Worm (Caenorhabditis elegans) whole organism, L1 larva: ENCODE data around the gene srj-5.

Experiments used
- C16A3.4 ChIP-seq: fragments of 150-350 bp; optimal IDR thresholded peaks from 2 replicates; lab custom pipeline; 2014; ENCODE audit warnings: missing biosample characterization, missing genetic modification characterization
- blmp-1 ChIP-seq: fragments of 150-350 bp; optimal IDR thresholded peaks from 2 replicates; lab custom pipeline; 2014; ENCODE audit warnings: missing biosample characterization, missing genetic modification characterization
- ceh-63 ChIP-seq: fragments of 200-800 bp; sonication (Bioruptor generic); optimal IDR thresholded peaks from 2 replicates; lab custom pipeline; 2018; ENCODE audit warnings: mild to moderate bottlenecking, missing genetic modification characterization, missing compliant biosample characterization
- ceh-82 ChIP-seq, 3 experiments: fragments of 150-350 bp in 1 of 3; sonication (generic microtip) in 2 of 3; optimal IDR thresholded peaks; 2 replicates each; lab custom pipeline; 2014 to 2017; ENCODE audit warnings: missing biosample characterization in 3 of 3, missing genetic modification characterization in 3 of 3
- ceh-88 ChIP-seq: fragments of 200-800 bp; sonication (Bioruptor generic); IDR thresholded peaks from 2 replicates; pipeline ENCODE4 v1.3.6; 2022; ENCODE audit warnings: missing genetic modification characterization, missing compliant biosample characterization
- ces-1 ChIP-seq: fragments of 150-350 bp; optimal IDR thresholded peaks from 2 replicates; lab custom pipeline; 2014; ENCODE audit warnings: missing biosample characterization, missing genetic modification reagents, missing genetic modification characterization
- dsc-1 ChIP-seq: sonication (generic microtip); optimal IDR thresholded peaks from 2 replicates; lab custom pipeline; 2016; ENCODE audit warnings: mild to moderate bottlenecking, missing genetic modification characterization, missing compliant biosample characterization
- efl-1 ChIP-seq, 4 experiments: fragments of 150-350 bp; optimal IDR thresholded peaks in 3 of 4; peaks in 1 of 4; 1 replicate in 1 of 4; 2 replicates in 3 of 4; lab custom pipeline; 2014; ENCODE audit warnings: missing biosample characterization in 2 of 4, missing genetic modification characterization in 2 of 4, missing genetic modification reagents in 2 of 4
- egl-13 ChIP-seq: sonication (generic microtip); optimal IDR thresholded peaks from 2 replicates; lab custom pipeline; 2016; ENCODE audit warnings: missing genotype, missing genetic modification reagents, missing genetic modification characterization, missing compliant biosample characterization
- elt-2 ChIP-seq: sonication (generic microtip); optimal IDR thresholded peaks from 2 replicates; lab custom pipeline; 2016; ENCODE audit warnings: missing genetic modification characterization, mild to moderate bottlenecking, inconsistent platforms, missing compliant biosample characterization, missing genetic modification reagents
- elt-3 ChIP-seq, 6 experiments: fragments of 150-350 bp in 1 of 6; sonication (generic microtip); optimal IDR thresholded peaks; 2 replicates each; lab custom pipeline; 2017 to 2018; ENCODE audit warnings: missing biosample characterization in 6 of 6, missing genetic modification characterization in 6 of 6, inconsistent platforms in 1 of 6
- fkh-10 ChIP-seq: sonication (generic microtip); optimal IDR thresholded peaks from 2 replicates; lab custom pipeline; 2017; ENCODE audit warnings: missing biosample characterization, missing genetic modification reagents, missing genetic modification characterization
- fkh-8 ChIP-seq: sonication (generic microtip); optimal IDR thresholded peaks from 2 replicates; lab custom pipeline; 2016; ENCODE audit warnings: mild to moderate bottlenecking, missing genetic modification characterization, missing compliant biosample characterization
- hlh-4 ChIP-seq: sonication (generic microtip); optimal IDR thresholded peaks from 2 replicates; lab custom pipeline; 2016; ENCODE audit warnings: mild to moderate bottlenecking, missing genetic modification characterization, missing compliant biosample characterization
- lin-14 ChIP-seq: fragments of 200-800 bp; sonication (Bioruptor generic); optimal IDR thresholded peaks from 2 replicates; lab custom pipeline; 2018; ENCODE audit warnings: mild to moderate bottlenecking, missing genetic modification characterization, moderate library complexity, missing compliant biosample characterization
- lin-15B ChIP-seq: fragments of 150-350 bp; sonication (generic microtip); optimal IDR thresholded peaks from 3 replicates; lab custom pipeline; 2014; ENCODE audit warnings: missing biosample characterization, missing genetic modification characterization
- lin-35 ChIP-seq, 2 experiments: fragments of 150-350 bp; optimal IDR thresholded peaks; 2 replicates each; lab custom pipeline; 2014; ENCODE audit warnings: missing biosample characterization in 2 of 2, missing genetic modification characterization in 2 of 2, missing genetic modification reagents in 2 of 2
- lin-39 ChIP-seq: fragments of 150-350 bp; optimal IDR thresholded peaks from 2 replicates; lab custom pipeline; 2014; ENCODE audit warnings: missing biosample characterization, missing genetic modification reagents, missing genetic modification characterization
- lsy-2 ChIP-seq, 2 experiments: fragments of 150-350 bp; optimal IDR thresholded peaks; 2 replicates each; lab custom pipeline; 2014; ENCODE audit warnings: missing biosample characterization in 2 of 2, missing genetic modification characterization in 2 of 2
- mab-9 ChIP-seq: fragments of 200-800 bp; sonication (Bioruptor generic); IDR thresholded peaks from 2 replicates; pipeline ENCODE4 v1.3.6; 2022; ENCODE audit warnings: missing genetic modification reagents, missing genetic modification characterization, missing compliant biosample characterization
- mdl-1 ChIP-seq, 2 experiments: fragments of 150-350 bp; optimal IDR thresholded peaks; 2 replicates each; lab custom pipeline; 2014 to 2017; ENCODE audit warnings: missing biosample characterization in 2 of 2, missing genetic modification characterization in 2 of 2, inconsistent platforms in 1 of 2
- mep-1 ChIP-seq: fragments of 150-350 bp; optimal IDR thresholded peaks from 2 replicates; lab custom pipeline; 2014; ENCODE audit warnings: missing biosample characterization, missing genetic modification characterization
- nhr-11 ChIP-seq: fragments of 150-350 bp; optimal IDR thresholded peaks from 2 replicates; lab custom pipeline; 2014; ENCODE audit warnings: missing biosample characterization, missing genetic modification characterization
- nhr-20 ChIP-seq: sonication (generic microtip); optimal IDR thresholded peaks from 2 replicates; lab custom pipeline; 2016; ENCODE audit warnings: mild to moderate bottlenecking, missing genetic modification characterization, missing compliant biosample characterization
- nhr-237 ChIP-seq: fragments of 150-350 bp; optimal IDR thresholded peaks from 2 replicates; lab custom pipeline; 2014; ENCODE audit warnings: missing biosample characterization, missing genetic modification characterization
- nhr-28 ChIP-seq: fragments of 150-350 bp; optimal IDR thresholded peaks from 2 replicates; lab custom pipeline; 2014; ENCODE audit warnings: missing biosample characterization, missing genetic modification characterization
- nhr-47 ChIP-seq: sonication (generic microtip); optimal IDR thresholded peaks from 2 replicates; lab custom pipeline; 2016; ENCODE audit warnings: mild to moderate bottlenecking, missing genetic modification characterization, moderate library complexity, missing compliant biosample characterization
- nhr-71 ChIP-seq: sonication (generic microtip); optimal IDR thresholded peaks from 2 replicates; lab custom pipeline; 2016; ENCODE audit warnings: mild to moderate bottlenecking, missing genetic modification characterization, moderate library complexity, missing compliant biosample characterization
- nhr-84 ChIP-seq: sonication (generic microtip); optimal IDR thresholded peaks from 2 replicates; lab custom pipeline; 2017; ENCODE audit warnings: missing biosample characterization, missing genetic modification characterization
- nhr-85 ChIP-seq: sonication (generic microtip); peaks from one replicate; lab custom pipeline; 2016; ENCODE audit warnings: missing genetic modification characterization, inconsistent platforms, missing compliant biosample characterization
- nhr-90 ChIP-seq: sonication (generic microtip); optimal IDR thresholded peaks from 2 replicates; lab custom pipeline; 2016; ENCODE audit warnings: mild to moderate bottlenecking, missing genetic modification characterization, missing compliant biosample characterization; ENCODE audit not compliant: poor library complexity
- pag-3 ChIP-seq: sonication (generic microtip); optimal IDR thresholded peaks from 2 replicates; lab custom pipeline; 2017; ENCODE audit warnings: missing genetic modification characterization, mild to moderate bottlenecking, missing compliant biosample characterization, antibody characterized with exemption, borderline replicate concordance; ENCODE audit not compliant: insufficient read depth
- pqm-1 ChIP-seq: sonication (generic microtip); optimal IDR thresholded peaks from 3 replicates; lab custom pipeline; 2017; ENCODE audit warnings: missing biosample characterization, missing genetic modification characterization
- rnt-1 ChIP-seq: sonication (generic microtip); optimal IDR thresholded peaks from 2 replicates; lab custom pipeline; 2016; ENCODE audit warnings: mild to moderate bottlenecking, missing genetic modification characterization, moderate library complexity, missing compliant biosample characterization
- skn-1 ChIP-seq: fragments of 150-350 bp; optimal IDR thresholded peaks from 2 replicates; lab custom pipeline; 2014; ENCODE audit warnings: missing biosample characterization, missing genetic modification characterization
- snpc-4 ChIP-seq: fragments of 150-350 bp; optimal IDR thresholded peaks from 2 replicates; lab custom pipeline; 2014; ENCODE audit warnings: missing biosample characterization, missing genetic modification characterization
- snu-23 ChIP-seq: sonication (generic microtip); optimal IDR thresholded peaks from 2 replicates; lab custom pipeline; 2016; ENCODE audit warnings: missing genetic modification characterization, missing compliant biosample characterization
- swsn-7 ChIP-seq: sonication (generic microtip); optimal IDR thresholded peaks from 2 replicates; lab custom pipeline; 2016; ENCODE audit warnings: missing genetic modification characterization, missing compliant biosample characterization
- tbx-2 ChIP-seq: sonication (generic microtip); optimal IDR thresholded peaks from 2 replicates; lab custom pipeline; 2016; ENCODE audit warnings: missing genetic modification characterization, missing compliant biosample characterization
- unc-130 ChIP-seq: fragments of 150-350 bp; optimal IDR thresholded peaks from 2 replicates; lab custom pipeline; 2017; ENCODE audit warnings: missing biosample characterization, missing genetic modification characterization, inconsistent platforms
- unc-30 ChIP-seq: sonication (generic microtip); optimal IDR thresholded peaks from 2 replicates; lab custom pipeline; 2017; ENCODE audit warnings: missing biosample characterization, missing genetic modification characterization
- unc-62 ChIP-seq: fragments of 150-350 bp; optimal IDR thresholded peaks from 2 replicates; lab custom pipeline; 2014; ENCODE audit warnings: missing biosample characterization, missing genetic modification reagents, missing genetic modification characterization
- unc-86 ChIP-seq: sonication (generic microtip); optimal IDR thresholded peaks from 2 replicates; lab custom pipeline; 2016; ENCODE audit warnings: missing genetic modification characterization, missing compliant biosample characterization
- zag-1 ChIP-seq: fragments of 150-350 bp; optimal IDR thresholded peaks from 2 replicates; lab custom pipeline; 2014; ENCODE audit warnings: missing biosample characterization, missing genetic modification characterization
- ztf-4 ChIP-seq: fragments of 150-350 bp; optimal IDR thresholded peaks from 2 replicates; lab custom pipeline; 2014; ENCODE audit warnings: missing biosample characterization, missing genetic modification characterization

The srj-5 gene

DNA sequence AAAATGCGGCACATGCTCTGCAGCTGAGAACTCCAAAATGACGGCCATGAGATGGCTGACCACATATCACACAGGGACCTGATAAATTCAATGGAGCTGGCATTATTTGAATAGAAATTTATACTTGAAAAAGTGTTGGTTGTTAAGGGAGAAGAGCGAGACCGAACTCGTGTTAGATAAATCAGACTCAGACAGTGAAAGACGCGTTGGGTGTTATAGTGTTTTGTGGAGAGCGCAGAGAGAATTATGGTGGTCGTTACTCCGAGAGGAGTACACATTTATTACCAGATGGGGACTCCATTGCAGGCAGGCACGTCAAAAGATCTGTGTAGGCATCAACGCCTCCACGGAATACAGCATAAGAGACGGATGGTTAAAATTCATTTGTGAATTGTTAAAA, 10.1 kb downstream of the srj-5 start, which contains the start of gene nhr-190:
Gene nhr-190 (minus strand): TSS at position 175 of the 400 bp plus-strand sequence.
- TF ChIP-seq rnt-1 (tag; lab: Kevin White, UChicago) (peak; percentile 33), nhr-20 (tag; lab: Kevin White, UChicago) (peak; percentile 22), lin-39 (tag; lab: Kevin White, UChicago) (no peak), ceh-82 (tag; optimal IDR thresholded peaks at IDR 0.05; lab: Kevin White, UChicago) (peak in 1 of 3 experiments; percentile 2), swsn-7 (peak; percentile 30), nhr-47 (no peak), efl-1 (optimal IDR thresholded peaks at IDR 0.05; lab: Kevin White, UChicago) (peak; percentile 31 to 47), efl-1 (GFP tag; optimal IDR thresholded peaks at IDR 0.05 in 1 of 2; lab: Kevin White, UChicago) (no peak), fkh-8 (tag; lab: Kevin White, UChicago) (peak; percentile 41)

DNA sequence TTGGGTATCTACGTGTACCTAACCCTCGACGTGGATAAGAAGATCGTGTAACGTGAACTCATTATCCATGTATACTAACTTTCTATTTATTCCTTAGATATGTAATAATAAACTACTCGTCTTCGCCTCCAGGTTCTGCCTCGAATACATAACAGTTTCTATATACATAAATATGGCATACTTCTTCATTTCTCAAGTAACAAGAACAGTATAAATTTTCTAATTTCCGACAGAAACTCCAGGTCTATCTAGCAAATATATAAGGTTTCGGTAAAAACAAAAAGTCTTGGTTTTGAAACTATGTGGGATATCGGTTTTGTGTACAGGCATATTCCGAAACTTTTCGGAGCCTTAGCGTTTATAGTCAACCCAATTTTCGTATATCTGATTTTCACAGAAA, 14.5 kb downstream of the srj-5 start, which contains the start of gene srj-37:
Gene srj-37 (plus strand): TSS at position 301 of the 400 bp plus-strand sequence.
- TF ChIP-seq mab-9 (GFP tag; lab: Robert Waterston, UW), result no peak
- no peak for TF ChIP-seq nhr-71 (tag; lab: Kevin White, UChicago)
- TF ChIP-seq nhr-84, result no peak
- TF ChIP-seq pqm-1 (tag; lab: Kevin White, UChicago), result no peak
- no peak for TF ChIP-seq zag-1 (tag; lab: Kevin White, UChicago)
- TF ChIP-seq mep-1, result no peak
- TF ChIP-seq ztf-4, result no peak
- TF ChIP-seq unc-30 (tag; lab: Kevin White, UChicago), result no peak
- TF ChIP-seq ceh-88 (GFP tag; lab: Robert Waterston, UW), result no peak
- TF ChIP-seq tbx-2 (tag; lab: Kevin White, UChicago), result no peak
- no peak for TF ChIP-seq hlh-4 (tag; lab: Kevin White, UChicago)
- TF ChIP-seq dsc-1 (tag; lab: Kevin White, UChicago), result no peak
- TF ChIP-seq snpc-4 (tag; lab: Kevin White, UChicago), result no peak
- TF ChIP-seq unc-62 (GFP tag; lab: Kevin White, UChicago), result no peak
- no peak for TF ChIP-seq nhr-28 (tag; lab: Kevin White, UChicago)
- TF ChIP-seq, all 84 proteins: peak for 0

DNA sequence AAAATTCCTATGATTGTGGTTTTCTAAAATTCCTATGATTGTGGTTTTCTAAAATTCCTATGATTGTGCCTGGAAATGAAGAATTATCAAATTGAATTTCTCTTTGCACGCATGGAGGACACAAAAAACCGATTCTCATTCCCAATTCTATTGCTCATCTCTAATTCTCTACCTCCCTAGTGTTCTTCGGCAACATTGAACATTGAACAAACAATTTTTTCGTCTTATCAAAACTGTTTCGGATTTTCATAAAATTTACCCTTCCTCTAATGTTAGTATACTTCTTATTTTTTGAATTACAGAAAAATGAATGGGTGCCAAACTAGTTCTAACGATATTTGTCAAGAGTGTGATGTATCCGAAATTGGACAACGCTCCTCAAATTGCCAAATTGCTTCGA, 16.6 kb downstream of the srj-5 start, which contains the start of gene pals-31:
Gene pals-31 (plus strand): TSS at position 301 of the 400 bp plus-strand sequence.
- TF ChIP-seq tbx-2 (tag; lab: Kevin White, UChicago) (no peak), egl-13 (tag; lab: Kevin White, UChicago) (no peak), nhr-28 (tag; lab: Kevin White, UChicago) (no peak), fkh-10 (GFP tag; lab: Kevin White, UChicago) (no peak), mdl-1 (tag; optimal IDR thresholded peaks at IDR 0.05; lab: Kevin White, UChicago) (no peak), pag-3 (tag; lab: Kevin White, UChicago) (no peak), unc-86 (tag; lab: Kevin White, UChicago) (no peak), ztf-4 (no peak), nhr-11 (tag; lab: Kevin White, UChicago) (no peak), fkh-8 (tag; lab: Kevin White, UChicago) (no peak), ces-1 (no peak)

DNA sequence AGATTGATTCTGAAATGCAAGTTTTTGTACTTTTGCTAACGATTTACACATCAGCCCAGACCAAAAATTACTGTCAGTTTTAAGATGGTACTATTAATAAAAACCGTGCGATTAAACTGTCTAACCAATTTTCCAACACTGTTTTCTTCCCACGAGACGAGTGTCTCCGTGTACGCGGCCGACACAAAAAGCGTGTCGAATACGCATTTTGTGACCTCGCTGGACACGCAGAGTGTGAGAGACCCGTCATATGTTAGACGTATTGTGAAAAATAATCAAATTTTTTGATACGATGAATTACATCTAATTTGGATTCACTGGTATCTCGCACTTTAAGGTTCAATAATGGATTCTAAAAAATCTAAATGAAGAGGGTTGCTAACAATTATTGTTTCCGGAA, 17.2 kb downstream of the srj-5 start:
- TF ChIP-seq snpc-4 (tag; lab: Kevin White, UChicago) (peak; percentile 66), mdl-1 (tag; optimal IDR thresholded peaks at IDR 0.05; lab: Kevin White, UChicago) (peak in 1 of 2 experiments; percentile 47), ceh-63 (GFP tag; lab: Kevin White, UChicago) (no peak), nhr-90 (peak; percentile 0), skn-1 (no peak), nhr-71 (tag; lab: Kevin White, UChicago) (peak; percentile 27), lsy-2 (tag; optimal IDR thresholded peaks at IDR 0.05; lab: Kevin White, UChicago) (peak in 1 of 2 experiments; percentile 10), ces-1 (no peak), lin-35 (GFP tag; optimal IDR thresholded peaks at IDR 0.05; lab: Kevin White, UChicago) (peak in 1 of 2 experiments; percentile 67), nhr-20 (tag; lab: Kevin White, UChicago) (peak; percentile 33), unc-30 (tag; lab: Kevin White, UChicago) (no peak), snu-23 (GFP tag; lab: Kevin White, UChicago) (peak; percentile 44), lin-14 (GFP tag; lab: Kevin White, UChicago) (peak; percentile 95), lin-15B (tag; lab: Kevin White, UChicago) (no peak), blmp-1 (tag; lab: Kevin White, UChicago) (peak; percentile 35), nhr-237 (tag; lab: Kevin White, UChicago) (no peak), unc-130 (peak; percentile 20), elt-3 (tag; optimal IDR thresholded peaks at IDR 0.05; lab: Kevin White, UChicago) (peak in 1 of 6 experiments; percentile 8), C16A3.4 (peak; percentile 27), nhr-85 (peak; percentile 80), elt-2 (tag; lab: Kevin White, UChicago) (peak; percentile 29)
